Fruit fly (Drosophila melanogaster) whole organism, pupa: Measurements from ENCODE around the gene PolG1.
A peak's percentile ranks its signal among the peaks of the same experiment; 100 is the strongest.

ENCODE experiments used
- CG10348 ChIP-seq: fragments of 200-800 bp; sonication (Bioruptor generic); IDR thresholded peaks from 2 replicates; pipeline ENCODE4 v1.3.6; 2022; ENCODE audit warnings: missing biosample characterization, missing genetic modification characterization
- CG12605 ChIP-seq: fragments of 200-800 bp; sonication (Bioruptor generic); IDR thresholded peaks from 2 replicates; pipeline ENCODE4 v1.3.6; 2022; ENCODE audit warnings: missing biosample characterization, missing genetic modification characterization
- CG13204 ChIP-seq: fragments of 200-800 bp; sonication (Bioruptor generic); optimal IDR thresholded peaks from 2 replicates; lab custom pipeline; 2018; ENCODE audit warnings: missing biosample characterization, mild to moderate bottlenecking, missing genetic modification characterization, moderate library complexity
- CG14655 ChIP-seq: fragments of 200-800 bp; sonication (Bioruptor generic); optimal IDR thresholded peaks from 3 replicates; lab custom pipeline; 2017; ENCODE audit warnings: mild to moderate bottlenecking, missing biosample characterization, missing genetic modification reagents, missing genetic modification characterization
- CG15710 ChIP-seq: fragments of 200-800 bp; sonication (Bioruptor generic); optimal IDR thresholded peaks from 2 replicates; lab custom pipeline; 2018; ENCODE audit warnings: missing biosample characterization, mild to moderate bottlenecking, missing genetic modification characterization, moderate library complexity
- CG17806 ChIP-seq: fragments of 200-800 bp; sonication (Bioruptor generic); optimal IDR thresholded peaks from 2 replicates; lab custom pipeline; 2018; ENCODE audit warnings: missing biosample characterization, mild to moderate bottlenecking, missing genetic modification characterization, moderate library complexity
- CG32121 ChIP-seq: fragments of 200-800 bp; sonication (Bioruptor generic); IDR thresholded peaks from 2 replicates; pipeline ENCODE4 v1.3.6; 2022; ENCODE audit warnings: missing biosample characterization, missing genetic modification characterization
- CG34367 ChIP-seq: fragments of 200-800 bp; sonication (Bioruptor generic); optimal IDR thresholded peaks from 2 replicates; lab custom pipeline; 2018; ENCODE audit warnings: missing biosample characterization, mild to moderate bottlenecking, missing genetic modification characterization
- CG4496 ChIP-seq: fragments of 200-800 bp; sonication (Bioruptor generic); IDR thresholded peaks from 3 replicates; pipeline ENCODE4 v1.3.6; 2022; ENCODE audit warnings: missing biosample characterization, missing genetic modification characterization
- CG8159 ChIP-seq: fragments of 200-800 bp; sonication (Bioruptor generic); optimal IDR thresholded peaks from 3 replicates; lab custom pipeline; 2018; ENCODE audit warnings: missing biosample characterization, mild to moderate bottlenecking, missing genetic modification characterization, moderate library complexity
- CG8301 ChIP-seq: fragments of 200-800 bp; sonication (Bioruptor generic); optimal IDR thresholded peaks from 2 replicates; lab custom pipeline; 2018; ENCODE audit warnings: missing biosample characterization, mild to moderate bottlenecking, missing genetic modification characterization
- CG9948 ChIP-seq: fragments of 200-800 bp; sonication (Bioruptor generic); optimal IDR thresholded peaks from 2 replicates; lab custom pipeline; 2018; ENCODE audit warnings: missing biosample characterization, mild to moderate bottlenecking, missing genetic modification characterization, moderate library complexity
- D1 ChIP-seq: fragments of 200-800 bp; sonication (Bioruptor generic); optimal IDR thresholded peaks from 2 replicates; lab custom pipeline; 2018; ENCODE audit warnings: missing biosample characterization, mild to moderate bottlenecking, missing genetic modification characterization, moderate library complexity
- EcR ChIP-seq: fragments of 200-800 bp; sonication (Bioruptor generic); optimal IDR thresholded peaks from 3 replicates; lab custom pipeline; 2019; ENCODE audit warnings: missing biosample characterization, missing genetic modification characterization, mild to moderate bottlenecking, moderate library complexity, missing genetic modification reagents
- Ets98B ChIP-seq: fragments of 200-800 bp; sonication (Bioruptor generic); IDR thresholded peaks from 2 replicates; pipeline ENCODE4 v1.3.6; 2022; ENCODE audit warnings: missing biosample characterization, missing genetic modification characterization
- Pif1A ChIP-seq: fragments of 200-800 bp; sonication (Bioruptor generic); optimal IDR thresholded peaks from 3 replicates; lab custom pipeline; 2016; ENCODE audit warnings: missing biosample characterization, missing genetic modification characterization
- Pif1B ChIP-seq: fragments of 200-800 bp; sonication (Bioruptor generic); optimal IDR thresholded peaks from 3 replicates; lab custom pipeline; 2016; ENCODE audit warnings: missing biosample characterization, missing genetic modification characterization
- Snoo ChIP-seq: fragments of 200-800 bp; sonication (Bioruptor generic); optimal IDR thresholded peaks from 3 replicates; lab custom pipeline; 2017; ENCODE audit warnings: missing biosample characterization, mild to moderate bottlenecking, missing genetic modification characterization, inconsistent platforms
- fd96Ca ChIP-seq: fragments of 200-800 bp; sonication (Bioruptor generic); IDR thresholded peaks from 3 replicates; pipeline ENCODE4 v1.3.6; 2022; ENCODE audit warnings: missing biosample characterization, missing genetic modification characterization
- gl ChIP-seq: fragments of 200-800 bp; sonication (Bioruptor generic); optimal IDR thresholded peaks from 2 replicates; lab custom pipeline; 2018; ENCODE audit warnings: missing biosample characterization, mild to moderate bottlenecking, missing genetic modification characterization
- rn ChIP-seq: fragments of 200-800 bp; sonication (Bioruptor generic); IDR thresholded peaks from 2 replicates; pipeline ENCODE4 v1.3.6; 2022; ENCODE audit warnings: missing biosample characterization, missing genetic modification characterization

The PolG1 gene

dm6 chr2L:13842078-13842477, 14.5 kb upstream of the PolG1 start:
- TF ChIP-seq D1 (tag; lab: Kevin White, UChicago): peak; percentile 29
- TF ChIP-seq CG4496 (GFP tag; lab: Robert Waterston, UW): no peak; the same call in 2 of the 3 replicates
- no peak for TF ChIP-seq Pif1A (GFP tag; lab: Kevin White, UChicago)
- no peak for TF ChIP-seq CG15710 (tag; lab: Kevin White, UChicago)

dm6 chr2L:13841508-13841907, 13.9 kb upstream of the PolG1 start, which contains the start of gene CG33307:
Gene CG33307, minus strand, starts transcription at chr2L:13841520.
- TF ChIP-seq CG32121 (GFP tag; lab: Robert Waterston, UW): no peak

dm6 chr2L:13839744-13840151, 12.2 kb upstream of the PolG1 start:
- TF ChIP-seq CG9948 (peak; percentile 88), D1 (tag; lab: Kevin White, UChicago) (peak; percentile 82), CG14655 (GFP tag; lab: Kevin White, UChicago) (peak; percentile 92), CG10348 (GFP tag; lab: Robert Waterston, UW) (0 out of 2 replicates have a peak, but pooled peaks have one; percentile 16), CG15710 (tag; lab: Kevin White, UChicago) (peak; percentile 83), Snoo (tag; lab: Kevin White, UChicago) (peak; percentile 91), CG8159 (peak; percentile 86), Ets98B (GFP tag; lab: Robert Waterston, UW) (peak; percentile 80), CG13204 (GFP tag; lab: Kevin White, UChicago) (peak; percentile 46), gl (tag; lab: Kevin White, UChicago) (peak; percentile 40), CG12605 (GFP tag; lab: Robert Waterston, UW) (peak; percentile 56), EcR (GFP tag; lab: Kevin White, UChicago) (no peak), CG34367 (tag; lab: Kevin White, UChicago) (peak; percentile 76), rn (GFP tag; lab: Robert Waterston, UW) (peak; percentile 48; the same call in 1 of the 2 replicates), fd96Ca (GFP tag; lab: Robert Waterston, UW) (no peak; the same call in 2 of the 3 replicates), CG32121 (GFP tag; lab: Robert Waterston, UW) (peak; percentile 90), Pif1A (GFP tag; lab: Kevin White, UChicago) (peak; percentile 83), Pif1B (GFP tag; lab: Kevin White, UChicago) (peak; percentile 76), CG4496 (GFP tag; lab: Robert Waterston, UW) (peak; percentile 86), CG8301 (peak; percentile 88), CG17806 (tag; lab: Kevin White, UChicago) (peak; percentile 81)

dm6 chr2L:13838647-13839390, 11.2 kb upstream of the PolG1 start:
- no peak for TF ChIP-seq CG13204 (GFP tag; lab: Kevin White, UChicago)
- no peak for TF ChIP-seq EcR (GFP tag; lab: Kevin White, UChicago)
- no peak for TF ChIP-seq CG32121 (GFP tag; lab: Robert Waterston, UW)
- TF ChIP-seq gl (tag; lab: Kevin White, UChicago): no peak
- TF ChIP-seq Ets98B (GFP tag; lab: Robert Waterston, UW): no peak
- TF ChIP-seq rn (GFP tag; lab: Robert Waterston, UW): no peak
- TF ChIP-seq CG34367 (tag; lab: Kevin White, UChicago): no peak
- TF ChIP-seq CG15710 (tag; lab: Kevin White, UChicago): no peak
- TF ChIP-seq CG8301: no peak
- no peak for TF ChIP-seq CG4496 (GFP tag; lab: Robert Waterston, UW)
- TF ChIP-seq D1 (tag; lab: Kevin White, UChicago): no peak
- TF ChIP-seq CG14655 (GFP tag; lab: Kevin White, UChicago): no peak
- TF ChIP-seq Pif1B (GFP tag; lab: Kevin White, UChicago): no peak
- no peak for TF ChIP-seq CG10348 (GFP tag; lab: Robert Waterston, UW)
- TF ChIP-seq CG8159: no peak
- TF ChIP-seq CG12605 (GFP tag; lab: Robert Waterston, UW): no peak
- TF ChIP-seq Pif1A (GFP tag; lab: Kevin White, UChicago): no peak
- TF ChIP-seq, all 21 proteins: peak for 0

dm6 chr2L:13837579-13837978, 10.0 kb upstream of the PolG1 start:
- TF ChIP-seq CG4496 (GFP tag; lab: Robert Waterston, UW) (no peak), CG13204 (GFP tag; lab: Kevin White, UChicago) (no peak), CG8301 (no peak), gl (tag; lab: Kevin White, UChicago) (no peak), Ets98B (GFP tag; lab: Robert Waterston, UW) (no peak), Pif1B (GFP tag; lab: Kevin White, UChicago) (no peak), CG15710 (tag; lab: Kevin White, UChicago) (no peak), fd96Ca (GFP tag; lab: Robert Waterston, UW) (no peak), CG14655 (GFP tag; lab: Kevin White, UChicago) (no peak)
- TF ChIP-seq, all 21 proteins: peak for 0

dm6 chr2L:13835959-13836358, 8.4 kb upstream of the PolG1 start:
- TF ChIP-seq CG34367 (tag; lab: Kevin White, UChicago): no peak
- TF ChIP-seq CG8301: no peak
- no peak for TF ChIP-seq rn (GFP tag; lab: Robert Waterston, UW)
- TF ChIP-seq fd96Ca (GFP tag; lab: Robert Waterston, UW): no peak
- no peak for TF ChIP-seq CG4496 (GFP tag; lab: Robert Waterston, UW)
- TF ChIP-seq Ets98B (GFP tag; lab: Robert Waterston, UW): no peak
- TF ChIP-seq EcR (GFP tag; lab: Kevin White, UChicago): no peak
- TF ChIP-seq CG17806 (tag; lab: Kevin White, UChicago): no peak
- TF ChIP-seq CG15710 (tag; lab: Kevin White, UChicago): no peak
- TF ChIP-seq CG10348 (GFP tag; lab: Robert Waterston, UW): no peak
- no peak for TF ChIP-seq gl (tag; lab: Kevin White, UChicago)
- TF ChIP-seq CG32121 (GFP tag; lab: Robert Waterston, UW): no peak
- TF ChIP-seq CG13204 (GFP tag; lab: Kevin White, UChicago): no peak
- TF ChIP-seq Pif1A (GFP tag; lab: Kevin White, UChicago): no peak
- no peak for TF ChIP-seq CG8159
- TF ChIP-seq D1 (tag; lab: Kevin White, UChicago): no peak
